Fruit fly (Drosophila melanogaster): ENCODE data around the gene CG9399.

CG9399 gene

dm6 chr3R:9594251-9594581 lies 20.2 kb upstream of the CG9399 start (continued):
- peak; percentile 58 for TF ChIP-seq fd59A (GFP tag; optimal IDR thresholded peaks at IDR 0.05)
- TF ChIP-seq CG6792 (GFP tag; optimal IDR thresholded peaks at IDR 0.05), result peak; percentile 27
- TF ChIP-seq CG32006 (GFP tag; optimal IDR thresholded peaks at IDR 0.05), result peak; percentile 82
- TF ChIP-seq Eip78C (GFP tag), result peak; percentile 37
- TF ChIP-seq CG10669 (GFP tag; optimal IDR thresholded peaks at IDR 0.05), result peak; percentile 16
- TF ChIP-seq Hr39 (GFP tag; optimal IDR thresholded peaks at IDR 0.05), result no peak
- peak; percentile 30 for TF ChIP-seq net (GFP tag; optimal IDR thresholded peaks at IDR 0.05)
- peak; percentile 13 for TF ChIP-seq Lpt (GFP tag; optimal IDR thresholded peaks at IDR 0.05)
- TF ChIP-seq CG34406 (GFP tag; optimal IDR thresholded peaks at IDR 0.05), result no peak
- TF ChIP-seq fd85E (GFP tag; optimal IDR thresholded peaks at IDR 0.05), result no peak
- peak; percentile 58 for TF ChIP-seq CG6276 (GFP tag; optimal IDR thresholded peaks at IDR 0.05)
- peak; percentile 3 for TF ChIP-seq CG11902 (GFP tag; optimal IDR thresholded peaks at IDR 0.05)

- TF ChIP-seq dac (GFP tag; optimal IDR thresholded peaks at IDR 0.05) (no peak), CG1621 (tag; optimal IDR thresholded peaks at IDR 0.05) (peak; percentile 40), cyc (GFP tag; optimal IDR thresholded peaks at IDR 0.05) (no peak), CG34406 (GFP tag; optimal IDR thresholded peaks at IDR 0.05) (peak; percentile 37), Lpt (GFP tag; optimal IDR thresholded peaks at IDR 0.05) (peak; percentile 60), CG4318 (GFP tag; optimal IDR thresholded peaks at IDR 0.05) (no peak), CG6792 (GFP tag; optimal IDR thresholded peaks at IDR 0.05) (peak; percentile 48), achi (GFP tag; optimal IDR thresholded peaks at IDR 0.05) (peak; percentile 69), CG6276 (GFP tag; optimal IDR thresholded peaks at IDR 0.05) (peak; percentile 45), OdsH (GFP tag; optimal IDR thresholded peaks at IDR 0.05) (peak; percentile 72), Sox15 (GFP tag; optimal IDR thresholded peaks at IDR 0.05) (no peak), fd85E (GFP tag; optimal IDR thresholded peaks at IDR 0.05) (no peak), Gug (GFP tag; IDR thresholded peaks at IDR 0.05) (peak; percentile 70), ss (GFP tag; optimal IDR thresholded peaks at IDR 0.05) (peak; percentile 48 to 69), Smox (GFP tag; optimal IDR thresholded peaks at IDR 0.05) (no peak), esn (GFP tag; optimal IDR thresholded peaks at IDR 0.05) (peak; percentile 9), CG7368 (GFP tag; optimal IDR thresholded peaks at IDR 0.05) (peak; percentile 57), CG32006 (GFP tag; optimal IDR thresholded peaks at IDR 0.05) (peak; percentile 79), CG31627 (GFP tag; optimal IDR thresholded peaks at IDR 0.05) (no peak), Ets96B (tag; optimal IDR thresholded peaks at IDR 0.05) (peak; percentile 88), fd59A (GFP tag; optimal IDR thresholded peaks at IDR 0.05) (peak; percentile 65), Met (GFP tag; optimal IDR thresholded peaks at IDR 0.05) (no peak), CG6163 (GFP tag; IDR thresholded peaks at IDR 0.05) (peak; percentile 92), CG11294 (GFP tag; IDR thresholded peaks at IDR 0.05) (peak; percentile 38; the same call in 1 of the 2 replicates), Eip75B (GFP tag; optimal IDR thresholded peaks at IDR 0.05) (peak; percentile 68), CG11902 (GFP tag; optimal IDR thresholded peaks at IDR 0.05) (no peak), Blimp-1 (GFP tag; optimal IDR thresholded peaks at IDR 0.05) (no peak), CG9139 (GFP tag; optimal IDR thresholded peaks at IDR 0.05) (peak; percentile 29), acj6 (GFP tag; optimal IDR thresholded peaks at IDR 0.05) (peak; percentile 45), Hr38 (GFP tag; optimal IDR thresholded peaks at IDR 0.05) (no peak), eg (GFP tag; IDR thresholded peaks at IDR 0.05) (peak; percentile 88), topi (GFP tag; optimal IDR thresholded peaks at IDR 0.05) (peak; percentile 4), svp (GFP tag) (no peak), CG10631 (GFP tag; optimal IDR thresholded peaks at IDR 0.05) (peak; percentile 80), CG6854 (GFP tag; optimal IDR thresholded peaks at IDR 0.05) (no peak), Ets21C (GFP tag; optimal IDR thresholded peaks at IDR 0.05) (no peak), CG10669 (GFP tag; optimal IDR thresholded peaks at IDR 0.05) (peak; percentile 79), dsx (GFP tag; optimal IDR thresholded peaks at IDR 0.05; ENCODE audit: poor library complexity, severe bottlenecking) (peak; percentile 82), CG3032 (tag; optimal IDR thresholded peaks at IDR 0.05) (peak; percentile 90), CG8319 (GFP tag; optimal IDR thresholded peaks at IDR 0.05) (peak; percentile 11), CG8119 (GFP tag; IDR thresholded peaks at IDR 0.05) (peak; percentile 85), Sox102F (GFP tag; optimal IDR thresholded peaks at IDR 0.05) (no peak), vri (GFP tag; optimal IDR thresholded peaks at IDR 0.05) (no peak), Eip93F (GFP tag; optimal IDR thresholded peaks at IDR 0.05) (no peak), CG15336 (GFP tag; IDR thresholded peaks at IDR 0.05) (peak; percentile 90)
Observed at dm6 chr3R:9593408-9594250, 19.6 kb upstream of the CG9399 start.

Data from whole organism, prepupa.